2 fruit fly cellular contexts compared by ENCODE assay signal in the genomic region with DNA sequence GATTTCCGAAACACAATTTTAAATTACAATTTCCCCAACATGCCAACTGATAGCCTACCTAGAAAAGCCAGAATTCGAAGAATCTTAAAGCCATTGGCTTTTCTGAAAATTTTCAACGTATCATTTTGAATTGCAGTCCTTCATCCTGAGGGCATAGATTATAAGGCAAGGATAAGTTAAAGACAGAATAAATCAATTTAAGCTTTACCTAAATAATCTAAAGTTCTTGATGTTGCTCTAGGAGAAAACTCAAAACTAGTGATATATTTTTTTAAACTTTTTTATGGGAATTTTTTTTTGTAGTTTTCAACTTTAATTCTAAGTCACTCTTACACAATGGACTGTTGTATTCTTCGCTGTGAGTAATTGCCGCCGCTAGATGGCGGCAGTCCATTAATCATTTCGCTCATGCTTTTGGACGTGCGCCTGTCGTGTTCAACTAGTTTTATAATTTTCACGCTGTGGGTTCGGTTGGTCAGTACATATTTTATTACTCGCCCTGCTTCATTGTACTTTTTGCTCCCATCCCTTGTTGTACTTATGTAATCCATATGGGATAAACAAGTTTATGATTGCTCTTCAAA.
TF ChIP-seq lines count a peak whose summit lies in the region.

A gene (minus strand): TSS at position 51 of the 584 bp plus-strand sequence.

- peak; percentile 38 to 70 for TF ChIP-seq CTCF in S2 (optimal IDR thresholded peaks at IDR 0.05; lab: Kevin White, UChicago)
- peak; percentile 83 for TF ChIP-seq CTCF in whole organism, embryonic (GFP tag; optimal IDR thresholded peaks at IDR 0.05; lab: Kevin White, UChicago)

TF ChIP-seq in whole organism, embryonic, 481 proteins besides CTCF, POLR2A, EP300 and RAD21:
- TF ChIP-seq lmd (GFP tag; IDR thresholded peaks at IDR 0.05; lab: Robert Waterston, UW) (0 out of 2 replicates have a peak, but pooled peaks have one; percentile 5), Dll (GFP tag; IDR thresholded peaks at IDR 0.05; lab: Robert Waterston, UW; ENCODE audit: partially characterized antibody) (no peak), CG18476 (GFP tag; optimal IDR thresholded peaks at IDR 0.05; lab: Kevin White, UChicago) (no peak), Taf1 (GFP tag; IDR thresholded peaks at IDR 0.05; lab: Robert Waterston, UW) (no peak), row (GFP tag; IDR thresholded peaks at IDR 0.05; lab: Robert Waterston, UW) (no peak), nom (GFP tag; optimal IDR thresholded peaks at IDR 0.05; lab: Kevin White, UChicago) (no peak), Ssrp (tag; optimal IDR thresholded peaks at IDR 0.05; lab: Kevin White, UChicago) (no peak), knrl (GFP tag; IDR thresholded peaks at IDR 0.05; lab: Robert Waterston, UW; ENCODE audit: partially characterized antibody) (no peak), ranshi (GFP tag; IDR thresholded peaks at IDR 0.05; lab: Robert Waterston, UW) (0 out of 2 replicates have a peak, but pooled peaks have one; percentile 6)
